Worm (Caenorhabditis elegans) whole organism, L4/young adult: ENCODE measurements around the gene gfm-1.

ENCODE experiments used
- W03F9.2 ChIP-seq: fragments of 150-350 bp; optimal IDR thresholded peaks from 2 replicates; lab custom pipeline; 2014; ENCODE audit warnings: missing biosample characterization, missing genetic modification characterization
- dao-5 ChIP-seq: sonication (generic microtip); optimal IDR thresholded peaks from 2 replicates; lab custom pipeline; 2016; ENCODE audit warnings: missing genotype, missing genetic modification characterization, moderate library complexity, missing compliant biosample characterization

DNA sequence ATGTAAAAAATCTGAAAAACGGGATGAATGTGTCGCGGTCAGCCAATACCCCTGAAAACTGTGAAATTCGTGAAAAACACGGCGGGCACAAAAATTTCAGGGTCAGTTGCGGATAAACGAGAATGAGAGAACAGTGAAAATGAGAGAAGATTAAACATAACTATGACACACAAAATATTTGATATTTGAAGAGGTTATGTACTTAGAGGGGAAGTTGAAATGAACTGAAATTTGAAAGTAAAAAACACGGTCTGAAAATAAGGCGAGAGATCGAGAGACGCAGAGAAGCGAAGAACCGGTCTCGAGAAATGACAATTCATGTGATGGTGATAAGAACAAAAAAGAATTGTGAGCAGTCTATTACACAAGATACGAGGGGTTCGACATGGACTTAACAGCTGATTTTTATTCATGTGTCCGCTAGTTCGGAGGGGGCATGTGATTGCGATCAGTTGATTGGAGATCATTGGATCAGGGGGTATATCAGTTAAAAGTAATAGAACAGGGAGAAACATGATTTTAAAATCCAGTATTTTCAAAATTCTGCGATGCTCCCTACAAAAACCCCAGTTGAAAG is 48.5 kb downstream of the gfm-1 start, which contains the start of gene moe-3:
- TF ChIP-seq dao-5 (no peak), W03F9.2 (tag; lab: Kevin White, UChicago) (no peak)
